Worm (Caenorhabditis elegans): ENCODE data around the gene T21B10.3.

- TF ChIP-seq ama-1 (optimal IDR thresholded peaks at IDR 0.05): no peak
- peak; percentile 13 for TF ChIP-seq swsn-7 (tag; optimal IDR thresholded peaks at IDR 0.05)
- no peak for TF ChIP-seq mab-9 (GFP tag; IDR thresholded peaks at IDR 0.05)
- TF ChIP-seq elt-2 (tag; optimal IDR thresholded peaks at IDR 0.05): no peak
- no peak for TF ChIP-seq fos-1 (tag; optimal IDR thresholded peaks at IDR 0.05)
- TF ChIP-seq unc-62 (GFP tag; optimal IDR thresholded peaks at IDR 0.05): no peak
- TF ChIP-seq elt-3 (tag; optimal IDR thresholded peaks at IDR 0.05): no peak
- peak; percentile 12 for TF ChIP-seq blmp-1 (tag; optimal IDR thresholded peaks at IDR 0.05)
- no peak for TF ChIP-seq egl-27 (tag; optimal IDR thresholded peaks at IDR 0.05)
Measured at ce11 chrII:8973516-8974043, 39.4 kb downstream of the T21B10.3 start, which contains the start of gene tomm-40.
